Fruit fly (Drosophila melanogaster) whole organism, embryonic: ENCODE data around the gene Eno.

ENCODE experiments used
- B-H2 ChIP-seq: fragments of 200-800 bp; sonication (Bioruptor generic); optimal IDR thresholded peaks from 2 replicates; lab custom pipeline; 2018; ENCODE audit warnings: missing biosample characterization, mild to moderate bottlenecking, missing genetic modification characterization
- CG10274 ChIP-seq: fragments of 200-800 bp; sonication (Bioruptor generic); optimal IDR thresholded peaks from 3 replicates; lab custom pipeline; 2017; ENCODE audit warnings: missing biosample characterization, mild to moderate bottlenecking, missing genetic modification characterization
- CG10431 ChIP-seq: fragments of 200-800 bp; sonication (Bioruptor generic); optimal IDR thresholded peaks from 3 replicates; lab custom pipeline; 2018; ENCODE audit warnings: missing biosample characterization, mild to moderate bottlenecking, missing genetic modification characterization
- CG12104 ChIP-seq: fragments of 200-800 bp; sonication (Bioruptor generic); optimal IDR thresholded peaks from 3 replicates; lab custom pipeline; 2016; ENCODE audit warnings: missing biosample characterization, missing genetic modification characterization
- CG16779 ChIP-seq: fragments of 200-800 bp; sonication (Bioruptor generic); IDR thresholded peaks from 2 replicates; pipeline ENCODE4 v1.3.6; 2022; ENCODE audit warnings: missing biosample characterization, missing genetic modification characterization
- CG17612 ChIP-seq: fragments of 200-800 bp; sonication (Bioruptor generic); IDR thresholded peaks from 2 replicates; pipeline ENCODE4 v1.3.6; 2022; ENCODE audit warnings: missing biosample characterization, missing genetic modification characterization
- CG17802 ChIP-seq: fragments of 200-800 bp; sonication (Bioruptor generic); optimal IDR thresholded peaks from 2 replicates; lab custom pipeline; 2018; ENCODE audit warnings: missing biosample characterization, mild to moderate bottlenecking, missing genetic modification characterization, moderate library complexity
- CG18262 ChIP-seq: fragments of 200-800 bp; optimal IDR thresholded peaks from 3 replicates; lab custom pipeline; 2019; ENCODE audit warnings: missing biosample characterization, mild to moderate bottlenecking, missing genetic modification characterization, moderate library complexity
- CG18476 ChIP-seq: fragments of 200-800 bp; sonication (Bioruptor generic); optimal IDR thresholded peaks from 2 replicates; lab custom pipeline; 2016; ENCODE audit warnings: missing biosample characterization, mild to moderate bottlenecking, missing genetic modification characterization
- CG2129 ChIP-seq: fragments of 200-800 bp; sonication (Bioruptor generic); IDR thresholded peaks from 2 replicates; pipeline ENCODE4 v1.3.6; 2022; ENCODE audit warnings: missing biosample characterization, missing genetic modification characterization; ENCODE audit not compliant: partially characterized antibody
- CG4282 ChIP-seq: fragments of 200-800 bp; sonication (Bioruptor generic); optimal IDR thresholded peaks from 2 replicates; lab custom pipeline; 2016; ENCODE audit warnings: missing biosample characterization, missing genetic modification characterization
- CG6175 ChIP-seq: fragments of 200-800 bp; sonication (Bioruptor generic); IDR thresholded peaks from 3 replicates; pipeline ENCODE4 v1.3.6; 2022; ENCODE audit warnings: missing biosample characterization, missing genetic modification characterization
- CG6254 ChIP-seq: fragments of 200-800 bp; sonication (Bioruptor generic); optimal IDR thresholded peaks from 3 replicates; lab custom pipeline; 2017; ENCODE audit warnings: mild to moderate bottlenecking, missing biosample characterization, missing genetic modification reagents, missing genetic modification characterization
- Doc2 ChIP-seq: fragments of 200-800 bp; sonication (Bioruptor generic); IDR thresholded peaks from 2 replicates; pipeline ENCODE4 v1.3.6; 2022; ENCODE audit warnings: missing biosample characterization, missing genetic modification characterization
- ERR ChIP-seq: fragments of 200-800 bp; sonication (Bioruptor generic); optimal IDR thresholded peaks from 2 replicates; lab custom pipeline; 2016; ENCODE audit warnings: missing biosample characterization, missing genetic modification characterization
- H15 ChIP-seq: fragments of 200-800 bp; sonication (Bioruptor generic); IDR thresholded peaks from 3 replicates; pipeline ENCODE4 v1.3.6; 2022; ENCODE audit warnings: missing biosample characterization, missing genetic modification characterization
- HmgD ChIP-seq: fragments of 200-800 bp; sonication (Bioruptor generic); optimal IDR thresholded peaks from 3 replicates; lab custom pipeline; 2016; ENCODE audit warnings: missing biosample characterization, missing genetic modification characterization
- NC2β ChIP-seq: fragments of 200-800 bp; sonication (Bioruptor generic); optimal IDR thresholded peaks from 2 replicates; lab custom pipeline; 2016; ENCODE audit warnings: missing biosample characterization, missing genetic modification characterization
- Nf-YB ChIP-seq: fragments of 200-800 bp; sonication (Bioruptor generic); optimal IDR thresholded peaks from 3 replicates; lab custom pipeline; 2019; ENCODE audit warnings: missing biosample characterization, mild to moderate bottlenecking, missing genetic modification characterization, moderate library complexity
- Opbp ChIP-seq: fragments of 200-800 bp; sonication (Bioruptor generic); IDR thresholded peaks from 3 replicates; pipeline ENCODE4 v1.3.6; 2022; ENCODE audit warnings: missing biosample characterization, missing genetic modification characterization; ENCODE audit not compliant: partially characterized antibody
- Spps ChIP-seq: fragments of 200-800 bp; sonication (Bioruptor generic); optimal IDR thresholded peaks from 2 replicates; lab custom pipeline; 2018; ENCODE audit warnings: missing biosample characterization, mild to moderate bottlenecking, missing genetic modification characterization
- Xbp1 ChIP-seq: fragments of 200-800 bp; sonication (Bioruptor generic); optimal IDR thresholded peaks from 3 replicates; lab custom pipeline; 2016; ENCODE audit warnings: missing biosample characterization, mild to moderate bottlenecking, missing genetic modification characterization
- cad ChIP-seq: fragments of >200 bp; optimal IDR thresholded peaks from 2 replicates; lab custom pipeline; 2017; ENCODE audit warnings: missing biosample characterization, missing genetic modification characterization
- caup ChIP-seq: fragments of 200-800 bp; sonication (Bioruptor generic); optimal IDR thresholded peaks from 3 replicates; lab custom pipeline; 2017; ENCODE audit warnings: missing biosample characterization, mild to moderate bottlenecking, missing genetic modification characterization, moderate library complexity; ENCODE audit not compliant: severe bottlenecking
- crc ChIP-seq: fragments of 200-800 bp; sonication (Bioruptor generic); optimal IDR thresholded peaks from 2 replicates; lab custom pipeline; 2016; ENCODE audit warnings: missing biosample characterization, missing genetic modification characterization
- danr ChIP-seq: fragments of 200-800 bp; sonication (Bioruptor generic); IDR thresholded peaks from 2 replicates; pipeline ENCODE4 v1.3.6; 2022; ENCODE audit warnings: missing biosample characterization, missing genetic modification characterization
- ems ChIP-seq: fragments of 200-800 bp; sonication (Bioruptor generic); optimal IDR thresholded peaks from 3 replicates; lab custom pipeline; 2016; ENCODE audit warnings: missing biosample characterization, missing genetic modification characterization
- eyg ChIP-seq: fragments of 200-800 bp; sonication (Bioruptor generic); optimal IDR thresholded peaks from 3 replicates; lab custom pipeline; 2016; ENCODE audit warnings: missing biosample characterization, missing genetic modification characterization
- fd64A ChIP-seq: fragments of 200-800 bp; sonication (Bioruptor generic); optimal IDR thresholded peaks from 3 replicates; lab custom pipeline; 2018; ENCODE audit warnings: missing biosample characterization, mild to moderate bottlenecking, missing genetic modification characterization
- fd96Cb ChIP-seq: fragments of 200-800 bp; sonication (Bioruptor generic); optimal IDR thresholded peaks from 2 replicates; lab custom pipeline; 2018; ENCODE audit warnings: missing biosample characterization, mild to moderate bottlenecking, missing genetic modification characterization, moderate library complexity
- gem ChIP-seq: fragments of 200-800 bp; sonication (Bioruptor generic); optimal IDR thresholded peaks from 2 replicates; lab custom pipeline; 2019; ENCODE audit warnings: missing biosample characterization, mild to moderate bottlenecking, missing genetic modification characterization, moderate library complexity
- grau ChIP-seq: fragments of 200-800 bp; optimal IDR thresholded peaks from 3 replicates; lab custom pipeline; 2019; ENCODE audit warnings: missing biosample characterization, mild to moderate bottlenecking, missing genetic modification characterization, moderate library complexity
- ind ChIP-seq: fragments of 200-800 bp; sonication (Bioruptor generic); optimal IDR thresholded peaks from 3 replicates; lab custom pipeline; 2016; ENCODE audit warnings: missing biosample characterization, missing genetic modification characterization
- insv ChIP-seq, 2 experiments: fragments of 200-800 bp; sonication (Bioruptor generic); optimal IDR thresholded peaks; 3 replicates each; lab custom pipeline; 2016 to 2018; ENCODE audit warnings: missing biosample characterization in 2 of 2, missing genetic modification characterization in 2 of 2
- klu ChIP-seq: fragments of 200-800 bp; sonication (Bioruptor generic); IDR thresholded peaks from 2 replicates; pipeline ENCODE4 v1.3.6; 2022; ENCODE audit warnings: missing biosample characterization, missing genetic modification characterization
- knrl ChIP-seq: fragments of 200-800 bp; sonication (Bioruptor generic); IDR thresholded peaks from 3 replicates; pipeline ENCODE4 v1.3.6; 2022; ENCODE audit warnings: missing biosample characterization, missing genetic modification characterization; ENCODE audit not compliant: partially characterized antibody
- lbe ChIP-seq: fragments of 200-800 bp; sonication (Bioruptor generic); optimal IDR thresholded peaks from 2 replicates; lab custom pipeline; 2016; ENCODE audit warnings: missing biosample characterization, mild to moderate bottlenecking, missing genetic modification characterization
- nau ChIP-seq: fragments of 200-800 bp; sonication (Bioruptor generic); optimal IDR thresholded peaks from 3 replicates; lab custom pipeline; 2017; ENCODE audit warnings: missing biosample characterization, mild to moderate bottlenecking, missing genetic modification characterization, missing genetic modification reagents
- pan ChIP-seq, 4 experiments: fragments of >200 bp in 3 of 4; fragments of 200-800 bp in 1 of 4; sonication (Bioruptor generic) in 1 of 4; optimal IDR thresholded peaks in 3 of 4; IDR thresholded peaks in 1 of 4; 2 replicates each; pipeline versions ENCODE4 v1.3.6 to Lab custom; 2017 to 2022; ENCODE audit warnings: missing biosample characterization in 2 of 4, missing genetic modification characterization in 2 of 4, mixed read lengths in 1 of 4
- peb ChIP-seq: fragments of 200-800 bp; sonication (Bioruptor generic); IDR thresholded peaks from 2 replicates; pipeline ENCODE4 v1.3.6; 2022; ENCODE audit warnings: missing biosample characterization, missing genetic modification characterization
- pum ChIP-seq: fragments of 200-800 bp; sonication (Bioruptor generic); optimal IDR thresholded peaks from 2 replicates; lab custom pipeline; 2016; ENCODE audit warnings: missing biosample characterization, missing genetic modification characterization
- pzg ChIP-seq: fragments of 200-800 bp; sonication (Bioruptor generic); optimal IDR thresholded peaks from 3 replicates; lab custom pipeline; 2018; ENCODE audit warnings: missing biosample characterization, mild to moderate bottlenecking, missing genetic modification characterization, moderate library complexity
- repo ChIP-seq: fragments of 200-800 bp; sonication (Bioruptor generic); optimal IDR thresholded peaks from 2 replicates; lab custom pipeline; 2016; ENCODE audit warnings: missing biosample characterization, missing genetic modification characterization
- sens ChIP-seq: fragments of 200-800 bp; sonication (Bioruptor generic); peaks from one replicate; lab custom pipeline; 2016; ENCODE audit warnings: missing biosample characterization, missing genetic modification characterization
- slbo ChIP-seq: fragments of 200-800 bp; sonication (Bioruptor generic); IDR thresholded peaks from 2 replicates; pipeline ENCODE4 v1.3.6; 2022; ENCODE audit warnings: missing biosample characterization, missing genetic modification characterization
- ttk ChIP-seq: fragments of 200-800 bp; sonication (Bioruptor generic); IDR thresholded peaks from 2 replicates; pipeline ENCODE4 v2.1.2; 2022; ENCODE audit warnings: missing biosample characterization, missing genetic modification characterization
- twi ChIP-seq: fragments of 200-800 bp; optimal IDR thresholded peaks from 2 replicates; lab custom pipeline; 2019; ENCODE audit warnings: missing biosample characterization, mild to moderate bottlenecking, missing genetic modification characterization, moderate library complexity
- tx ChIP-seq: fragments of 200-800 bp; sonication (Bioruptor generic); optimal IDR thresholded peaks from 2 replicates; lab custom pipeline; 2016; ENCODE audit warnings: missing biosample characterization, missing genetic modification characterization
- zf30C ChIP-seq: fragments of 200-800 bp; sonication (Bioruptor generic); optimal IDR thresholded peaks from 3 replicates; lab custom pipeline; 2018; ENCODE audit warnings: missing biosample characterization, mild to moderate bottlenecking, missing genetic modification characterization
- zfh2 ChIP-seq: fragments of 200-800 bp; sonication (Bioruptor generic); optimal IDR thresholded peaks from 2 replicates; lab custom pipeline; 2016; ENCODE audit warnings: missing biosample characterization, missing genetic modification characterization

Gene Eno

DNA sequence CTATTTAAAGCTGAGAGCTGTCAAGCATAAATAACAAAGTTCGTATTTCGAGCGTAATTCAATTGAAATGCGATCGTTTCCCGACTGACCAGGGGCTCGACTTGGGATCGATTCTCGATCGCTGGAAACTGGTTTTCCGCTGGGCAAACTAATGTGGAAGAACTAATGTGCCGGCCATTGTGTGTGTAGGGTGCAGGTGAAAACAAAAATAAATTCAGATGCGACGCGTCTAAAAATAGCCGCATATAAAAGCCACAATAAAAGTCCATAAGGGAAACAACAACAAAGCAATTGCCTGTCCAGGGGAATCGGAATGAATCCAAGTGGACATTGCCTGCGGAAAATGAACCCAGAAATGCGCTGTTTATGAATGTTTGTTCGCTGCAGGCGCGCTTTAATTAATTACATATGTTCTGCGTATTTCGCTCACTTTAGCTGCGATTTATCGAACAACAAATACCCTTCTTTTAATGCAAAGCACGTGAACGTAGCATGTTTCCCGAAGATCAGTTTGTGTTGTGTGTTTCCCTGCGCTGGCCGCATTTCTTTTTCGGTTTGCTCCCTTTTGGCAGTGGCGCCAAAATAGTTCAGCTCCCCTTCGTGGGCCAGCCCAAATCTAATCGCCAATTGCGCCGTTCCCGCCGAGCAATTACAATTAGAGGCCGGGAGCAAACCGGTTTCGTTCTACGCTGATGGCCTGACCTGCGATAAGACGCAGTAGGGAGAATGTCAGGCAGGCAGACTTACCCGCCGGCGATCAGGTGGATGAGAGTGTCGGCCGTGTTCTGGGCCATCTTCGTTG, 6.1 kb downstream of the Eno start (continued):
- TF ChIP-seq cad (GFP tag; lab: Kevin White, UChicago) (no peak), CG6175 (no peak), fd96Cb (no peak), CG17802 (tag; lab: Kevin White, UChicago) (peak; percentile 10), HmgD (GFP tag; lab: Kevin White, UChicago) (no peak), Doc2 (no peak), tx (GFP tag; lab: Kevin White, UChicago) (no peak), NC2β (no peak), CG10274 (GFP tag; lab: Kevin White, UChicago) (peak; percentile 99), slbo (peak; percentile 34; the same call in 1 of the 2 replicates), gem (tag; lab: Kevin White, UChicago) (peak; percentile 49), eyg (GFP tag; lab: Kevin White, UChicago) (no peak), pum (GFP tag; lab: Kevin White, UChicago) (no peak), zfh2 (GFP tag; lab: Kevin White, UChicago) (no peak), B-H2 (GFP tag; lab: Kevin White, UChicago) (no peak), H15 (GFP tag; lab: Robert Waterston, UW) (no peak), lbe (GFP tag; lab: Kevin White, UChicago) (no peak), klu (GFP tag; lab: Robert Waterston, UW) (no peak), CG12104 (GFP tag; lab: Kevin White, UChicago) (peak; percentile 8), ttk (GFP tag; lab: Robert Waterston, UW) (no peak), caup (GFP tag; lab: Kevin White, UChicago) (no peak), fd64A (GFP tag; lab: Kevin White, UChicago) (no peak), Opbp (no peak), CG6254 (GFP tag; lab: Kevin White, UChicago) (no peak), peb (GFP tag; lab: Robert Waterston, UW) (no peak), insv (GFP tag; optimal IDR thresholded peaks at IDR 0.05; lab: Kevin White, UChicago) (no peak), grau (tag; lab: Kevin White, UChicago) (peak; percentile 27), nau (GFP tag; lab: Kevin White, UChicago) (no peak), Xbp1 (GFP tag; lab: Kevin White, UChicago) (peak; percentile 13), ind (GFP tag; lab: Kevin White, UChicago) (peak; percentile 1), ERR (GFP tag; lab: Kevin White, UChicago) (no peak), CG16779 (GFP tag; lab: Robert Waterston, UW) (no peak), twi (peak; percentile 52), knrl (GFP tag; lab: Robert Waterston, UW) (no peak), Spps (tag; lab: Kevin White, UChicago) (no peak), Nf-YB (GFP tag; lab: Kevin White, UChicago) (no peak), ems (GFP tag; lab: Kevin White, UChicago) (no peak), CG2129 (GFP tag; lab: Robert Waterston, UW) (no peak), CG10431 (GFP tag; lab: Kevin White, UChicago) (no peak), sens (GFP tag; lab: Kevin White, UChicago) (no peak), pan (optimal IDR thresholded peaks at IDR 0.05; lab: Kevin White, UChicago) (no peak), pan (GFP tag; optimal IDR thresholded peaks at IDR 0.05 in 1 of 2, IDR thresholded peaks at IDR 0.05 in 1 of 2) (peak in 1 of 2 experiments; percentile 13), repo (GFP tag; lab: Kevin White, UChicago) (no peak), CG4282 (GFP tag; lab: Kevin White, UChicago) (no peak), CG18262 (tag; lab: Kevin White, UChicago) (peak; percentile 24), CG18476 (no peak), crc (no peak), CG17612 (GFP tag; lab: Robert Waterston, UW) (no peak), pzg (GFP tag; lab: Kevin White, UChicago) (no peak), zf30C (no peak), danr (GFP tag; lab: Robert Waterston, UW) (no peak)
